Fruit fly (Drosophila melanogaster): Measurements from ENCODE around the gene chm.
A peak's percentile ranks its signal among the peaks of the same experiment; 100 is the strongest.

The chm gene

dm6 chr2L:7424907-7425689 is 12.9 kb downstream of the chm start (continued):
- TF ChIP-seq dysf (GFP tag; IDR thresholded peaks at IDR 0.05) (peak; percentile 72; the same call in 2 of the 3 replicates), Ravus (GFP tag; IDR thresholded peaks at IDR 0.05) (peak; percentile 52), B-H1 (GFP tag; IDR thresholded peaks at IDR 0.05) (peak; percentile 18; the same call in 1 of the 3 replicates), CG13123 (GFP tag; optimal IDR thresholded peaks at IDR 0.05) (no peak), sisA (GFP tag; IDR thresholded peaks at IDR 0.05) (peak; percentile 51), H2.0 (GFP tag; IDR thresholded peaks at IDR 0.05) (peak; percentile 37; the same call in 1 of the 2 replicates), Optix (GFP tag; IDR thresholded peaks at IDR 0.05) (no peak; the same call in 2 of the 3 replicates), Gug (GFP tag; IDR thresholded peaks at IDR 0.05) (peak; percentile 76; the same call in 2 of the 4 replicates), CG10462 (GFP tag; optimal IDR thresholded peaks at IDR 0.05) (no peak), CoRest (tag; optimal IDR thresholded peaks at IDR 0.05) (peak; percentile 54), fd102C (GFP tag; optimal IDR thresholded peaks at IDR 0.05) (no peak), H15 (GFP tag; IDR thresholded peaks at IDR 0.05) (0 out of 3 replicates have a peak, but pooled peaks have one; percentile 20), esg (GFP tag; conservative IDR thresholded peaks at IDR 0.05) (peak; percentile 28; the same call in 1 of the 2 replicates), CG6272 (GFP tag; IDR thresholded peaks at IDR 0.05) (0 out of 2 replicates have a peak, but pooled peaks have one; percentile 29), Kr (GFP tag; optimal IDR thresholded peaks at IDR 0.05) (no peak), CG10147 (GFP tag; optimal IDR thresholded peaks at IDR 0.05) (peak; percentile 82), Hmr (GFP tag; optimal IDR thresholded peaks at IDR 0.05) (peak; percentile 85), NfI (GFP tag; optimal IDR thresholded peaks at IDR 0.05) (peak; percentile 38), ab (GFP tag; optimal IDR thresholded peaks at IDR 0.05) (peak; percentile 32), CTCF (GFP tag; optimal IDR thresholded peaks at IDR 0.05) (no peak), Stat92E (GFP tag; optimal IDR thresholded peaks at IDR 0.05) (no peak), ash1 (GFP tag; optimal IDR thresholded peaks at IDR 0.05) (no peak), ara (GFP tag; IDR thresholded peaks at IDR 0.05) (no peak), CG11695 (GFP tag; IDR thresholded peaks at IDR 0.05) (0 out of 3 replicates have a peak, but pooled peaks have one; percentile 21), HmgD (GFP tag; optimal IDR thresholded peaks at IDR 0.05) (peak; percentile 66), stc (GFP tag; IDR thresholded peaks at IDR 0.05) (peak; percentile 22; the same call in 1 of the 2 replicates), ERR (GFP tag; optimal IDR thresholded peaks at IDR 0.05) (peak; percentile 52), CG12659 (GFP tag; optimal IDR thresholded peaks at IDR 0.05) (peak; percentile 22), pho (GFP tag; optimal IDR thresholded peaks at IDR 0.05) (peak; percentile 87), Usf (GFP tag; optimal IDR thresholded peaks at IDR 0.05) (no peak), cg (GFP tag; optimal IDR thresholded peaks at IDR 0.05) (peak; percentile 47), bowl (GFP tag; IDR thresholded peaks at IDR 0.05) (no peak), croc (GFP tag; conservative IDR thresholded peaks at IDR 0.05) (no peak), CG8478 (optimal IDR thresholded peaks at IDR 0.05) (no peak), CG10267 (tag; optimal IDR thresholded peaks at IDR 0.05) (no peak), MBD-R2 (GFP tag; IDR thresholded peaks at IDR 0.05) (peak; percentile 62; the same call in 1 of the 2 replicates), gfzf (GFP tag; optimal IDR thresholded peaks at IDR 0.05) (no peak), Aef1 (GFP tag; IDR thresholded peaks at IDR 0.05) (peak; percentile 70), CG10209 (GFP tag; optimal IDR thresholded peaks at IDR 0.05) (peak; percentile 55), lilli (GFP tag; optimal IDR thresholded peaks at IDR 0.05) (peak; percentile 91), Ptx1 (GFP tag; IDR thresholded peaks at IDR 0.05) (peak; percentile 47; the same call in 1 of the 2 replicates), pnt (GFP tag; optimal IDR thresholded peaks at IDR 0.05) (peak; percentile 15), Lim3 (GFP tag; IDR thresholded peaks at IDR 0.05) (no peak), CG7963 (GFP tag; IDR thresholded peaks at IDR 0.05; ENCODE audit: partially characterized antibody) (no peak), run (tag; optimal IDR thresholded peaks at IDR 0.05) (no peak), CG6765 (GFP tag; optimal IDR thresholded peaks at IDR 0.05) (no peak), CG13624 (GFP tag; optimal IDR thresholded peaks at IDR 0.05) (peak; percentile 83), bab2 (GFP tag; optimal IDR thresholded peaks at IDR 0.05) (peak; percentile 50), ewg (GFP tag; optimal IDR thresholded peaks at IDR 0.05) (no peak), CG12104 (GFP tag; optimal IDR thresholded peaks at IDR 0.05) (no peak)

All from whole organism, embryonic.